Fruit fly (Drosophila melanogaster) whole organism, pupa: ENCODE data around the gene C1GalTA.

Experiments
- CG10348 ChIP-seq: fragments of 200-800 bp; sonication (Bioruptor generic); IDR thresholded peaks from 2 replicates; pipeline ENCODE4 v1.3.6; 2022; ENCODE audit warnings: missing biosample characterization, missing genetic modification characterization
- CG17806 ChIP-seq: fragments of 200-800 bp; sonication (Bioruptor generic); optimal IDR thresholded peaks from 2 replicates; lab custom pipeline; 2018; ENCODE audit warnings: missing biosample characterization, mild to moderate bottlenecking, missing genetic modification characterization, moderate library complexity
- CG4496 ChIP-seq: fragments of 200-800 bp; sonication (Bioruptor generic); IDR thresholded peaks from 3 replicates; pipeline ENCODE4 v1.3.6; 2022; ENCODE audit warnings: missing biosample characterization, missing genetic modification characterization
- Ets98B ChIP-seq: fragments of 200-800 bp; sonication (Bioruptor generic); IDR thresholded peaks from 2 replicates; pipeline ENCODE4 v1.3.6; 2022; ENCODE audit warnings: missing biosample characterization, missing genetic modification characterization
- Snoo ChIP-seq: fragments of 200-800 bp; sonication (Bioruptor generic); optimal IDR thresholded peaks from 3 replicates; lab custom pipeline; 2017; ENCODE audit warnings: missing biosample characterization, mild to moderate bottlenecking, missing genetic modification characterization, inconsistent platforms
- fd96Ca ChIP-seq: fragments of 200-800 bp; sonication (Bioruptor generic); IDR thresholded peaks from 3 replicates; pipeline ENCODE4 v1.3.6; 2022; ENCODE audit warnings: missing biosample characterization, missing genetic modification characterization

DNA sequence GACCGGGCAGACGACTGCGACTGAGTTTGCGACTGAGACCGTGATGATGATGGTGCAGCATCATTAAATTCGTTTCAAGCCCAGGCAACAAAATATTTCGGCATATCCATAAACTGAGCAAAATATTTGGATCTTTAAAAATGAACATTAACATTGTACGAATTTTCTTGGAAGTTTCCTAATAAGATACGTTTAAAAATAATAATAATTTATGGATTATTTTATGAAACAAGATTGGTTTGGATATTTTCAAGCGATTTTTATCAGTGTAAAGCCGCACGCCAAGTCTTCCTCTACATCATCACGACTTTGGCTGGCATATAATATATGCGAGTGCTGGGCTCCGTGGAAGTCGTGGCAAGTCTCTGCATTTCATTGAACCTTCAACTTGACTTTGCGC lies 30.7 kb downstream of the C1GalTA start:
- TF ChIP-seq CG4496 (GFP tag; lab: Robert Waterston, UW) = peak; percentile 75
- TF ChIP-seq Ets98B (GFP tag; lab: Robert Waterston, UW) = peak; percentile 68
- TF ChIP-seq Snoo (tag; lab: Kevin White, UChicago) = no peak
- TF ChIP-seq fd96Ca (GFP tag; lab: Robert Waterston, UW) = 0 out of 3 replicates have a peak, but pooled peaks have one; percentile 34
- peak; percentile 83 for TF ChIP-seq CG17806 (tag; lab: Kevin White, UChicago)
- no peak for TF ChIP-seq CG10348 (GFP tag; lab: Robert Waterston, UW)
